Worm (Caenorhabditis elegans): ENCODE measurements around the gene srt-73.

ce11 chrIV:7868607-7869006, 10.5 kb upstream of the srt-73 start, which contains the start of gene flp-10:
- no peak for TF ChIP-seq B0310.2 (tag; optimal IDR thresholded peaks at IDR 0.05)
- no peak for TF ChIP-seq sea-1 (GFP tag; conservative IDR thresholded peaks at IDR 0.05)
- TF ChIP-seq flt-1 (GFP tag; IDR thresholded peaks at IDR 0.05), result no peak
- TF ChIP-seq hmg-4 (GFP tag; optimal IDR thresholded peaks at IDR 0.05), result no peak
- TF ChIP-seq tbx-11 (GFP tag; IDR thresholded peaks at IDR 0.05), result no peak
- no peak for TF ChIP-seq ets-7 (tag; optimal IDR thresholded peaks at IDR 0.05)
- no peak for TF ChIP-seq ceh-36 (tag; optimal IDR thresholded peaks at IDR 0.05)
- TF ChIP-seq ama-1 (optimal IDR thresholded peaks at IDR 0.05), result no peak

Data from whole organism, early embryonic.